Worm (Caenorhabditis elegans) whole organism, late embryonic: Measurements from ENCODE around the gene F36H1.3.

Experiments
- F13H6.1 ChIP-seq: sonication (generic microtip); optimal IDR thresholded peaks from 2 replicates; lab custom pipeline; 2016; ENCODE audit warnings: missing genetic modification characterization, missing compliant biosample characterization
- K09A11.1 ChIP-seq: sonication (generic microtip); optimal IDR thresholded peaks from 2 replicates; lab custom pipeline; 2017; ENCODE audit warnings: antibody characterized with exemption, mild to moderate bottlenecking, missing genetic modification characterization, missing compliant biosample characterization; ENCODE audit not compliant: insufficient read depth
- ahr-1 ChIP-seq: sonication (generic microtip); optimal IDR thresholded peaks from 2 replicates; lab custom pipeline; 2016; ENCODE audit warnings: missing genetic modification characterization, missing compliant biosample characterization
- ceh-2 ChIP-seq: sonication (generic microtip); optimal IDR thresholded peaks from 2 replicates; lab custom pipeline; 2016; ENCODE audit warnings: missing genotype, missing genetic modification characterization, missing compliant biosample characterization
- ceh-22 ChIP-seq: sonication (generic microtip); optimal IDR thresholded peaks from 2 replicates; lab custom pipeline; 2017; ENCODE audit warnings: missing biosample characterization, missing genetic modification characterization
- ceh-30 ChIP-seq: fragments of 150-350 bp; optimal IDR thresholded peaks from 2 replicates; lab custom pipeline; 2014; ENCODE audit warnings: missing biosample characterization, missing genetic modification characterization
- ceh-34 ChIP-seq: sonication (generic microtip); optimal IDR thresholded peaks from 2 replicates; lab custom pipeline; 2016; ENCODE audit warnings: mild to moderate bottlenecking, missing genetic modification characterization, missing compliant biosample characterization
- ceh-6 ChIP-seq: fragments of 200-800 bp; sonication (Bioruptor generic); optimal IDR thresholded peaks from 2 replicates; lab custom pipeline; 2018; ENCODE audit warnings: mild to moderate bottlenecking, missing genetic modification characterization, missing compliant biosample characterization
- ceh-9 ChIP-seq: sonication (generic microtip); optimal IDR thresholded peaks from 2 replicates; lab custom pipeline; 2016; ENCODE audit warnings: mild to moderate bottlenecking, missing genetic modification characterization, inconsistent platforms, missing compliant biosample characterization
- che-1 ChIP-seq: sonication (generic microtip); optimal IDR thresholded peaks from 2 replicates; lab custom pipeline; 2016; ENCODE audit warnings: mild to moderate bottlenecking, missing genetic modification characterization, missing compliant biosample characterization
- dmd-4 ChIP-seq: sonication (generic microtip); optimal IDR thresholded peaks from 2 replicates; lab custom pipeline; 2016; ENCODE audit warnings: borderline replicate concordance, missing genetic modification characterization, missing compliant biosample characterization
- dve-1 ChIP-seq: sonication (generic microtip); optimal IDR thresholded peaks from 2 replicates; lab custom pipeline; 2017; ENCODE audit warnings: antibody characterized with exemption, mild to moderate bottlenecking, missing genetic modification characterization, missing compliant biosample characterization
- ets-4 ChIP-seq: sonication (generic microtip); optimal IDR thresholded peaks from 2 replicates; lab custom pipeline; 2016; ENCODE audit warnings: missing genetic modification characterization, missing compliant biosample characterization
- hlh-30 ChIP-seq: sonication (generic microtip); optimal IDR thresholded peaks from 2 replicates; lab custom pipeline; 2017; ENCODE audit warnings: antibody characterized with exemption, missing genetic modification characterization, missing compliant biosample characterization; ENCODE audit not compliant: insufficient read depth
- lim-6 ChIP-seq: sonication (generic microtip); optimal IDR thresholded peaks from 2 replicates; lab custom pipeline; 2016; ENCODE audit warnings: missing genetic modification characterization, missing compliant biosample characterization
- lin-11 ChIP-seq: fragments of 200-800 bp; sonication (Bioruptor generic); optimal IDR thresholded peaks from 2 replicates; lab custom pipeline; 2018; ENCODE audit warnings: mild to moderate bottlenecking, missing genetic modification characterization, missing compliant biosample characterization
- madf-2 ChIP-seq: sonication (generic microtip); optimal IDR thresholded peaks from 2 replicates; lab custom pipeline; 2017; ENCODE audit warnings: missing genetic modification characterization, missing compliant biosample characterization
- pax-1 ChIP-seq: fragments of 150-350 bp; optimal IDR thresholded peaks from 2 replicates; lab custom pipeline; 2014; ENCODE audit warnings: missing biosample characterization, missing genetic modification characterization
- pha-4 ChIP-seq: fragments of 150-350 bp; optimal IDR thresholded peaks from 2 replicates; lab custom pipeline; 2018; ENCODE audit warnings: missing biosample characterization, missing genetic modification reagents, missing genetic modification characterization
- pqm-1 ChIP-seq: sonication (generic microtip); optimal IDR thresholded peaks from 2 replicates; lab custom pipeline; 2016; ENCODE audit warnings: missing genetic modification characterization, missing compliant biosample characterization
- sdc-2 ChIP-seq: sonication (generic microtip); optimal IDR thresholded peaks from 2 replicates; lab custom pipeline; 2016; ENCODE audit warnings: missing genotype, missing genetic modification characterization, missing compliant biosample characterization
- sox-2 ChIP-seq: fragments of 200-800 bp; sonication (Bioruptor generic); IDR thresholded peaks from 2 replicates; pipeline ENCODE4 v1.3.6; 2022; ENCODE audit warnings: missing genetic modification reagents, missing genetic modification characterization, missing compliant biosample characterization
- tbx-2 ChIP-seq: sonication (generic microtip); optimal IDR thresholded peaks from 2 replicates; lab custom pipeline; 2016; ENCODE audit warnings: missing genetic modification characterization, missing compliant biosample characterization
- tbx-7 ChIP-seq: sonication (generic microtip); optimal IDR thresholded peaks from 2 replicates; lab custom pipeline; 2016; ENCODE audit warnings: missing genotype, missing genetic modification characterization, missing compliant biosample characterization
- ttx-3 ChIP-seq: sonication (generic microtip); optimal IDR thresholded peaks from 2 replicates; lab custom pipeline; 2016; ENCODE audit warnings: missing genetic modification reagents, missing genetic modification characterization, missing compliant biosample characterization
- unc-3 ChIP-seq, 2 experiments: fragments of 200-800 bp in 1 of 2; sonication (Bioruptor generic) in 1 of 2; sonication (generic microtip) in 1 of 2; conservative IDR thresholded peaks in 1 of 2; optimal IDR thresholded peaks in 1 of 2; 2 replicates each; pipeline versions ENCODE4 v1.3.6 to Lab custom; 2016 to 2022; ENCODE audit warnings: missing compliant biosample characterization in 2 of 2, missing genetic modification characterization in 2 of 2, missing genetic modification reagents in 1 of 2
- unc-42 ChIP-seq: sonication (generic microtip); optimal IDR thresholded peaks from 2 replicates; lab custom pipeline; 2016; ENCODE audit warnings: missing genotype, missing genetic modification characterization, missing compliant biosample characterization
- unc-86 ChIP-seq: sonication (generic microtip); optimal IDR thresholded peaks from 2 replicates; lab custom pipeline; 2016; ENCODE audit warnings: missing genetic modification characterization, missing compliant biosample characterization
- zip-5 ChIP-seq: sonication (generic microtip); optimal IDR thresholded peaks from 2 replicates; lab custom pipeline; 2016; ENCODE audit warnings: missing genetic modification characterization, missing compliant biosample characterization
- ztf-16 ChIP-seq: sonication (generic microtip); optimal IDR thresholded peaks from 2 replicates; lab custom pipeline; 2017; ENCODE audit warnings: missing genetic modification characterization, missing compliant biosample characterization

Gene F36H1.3

DNA sequence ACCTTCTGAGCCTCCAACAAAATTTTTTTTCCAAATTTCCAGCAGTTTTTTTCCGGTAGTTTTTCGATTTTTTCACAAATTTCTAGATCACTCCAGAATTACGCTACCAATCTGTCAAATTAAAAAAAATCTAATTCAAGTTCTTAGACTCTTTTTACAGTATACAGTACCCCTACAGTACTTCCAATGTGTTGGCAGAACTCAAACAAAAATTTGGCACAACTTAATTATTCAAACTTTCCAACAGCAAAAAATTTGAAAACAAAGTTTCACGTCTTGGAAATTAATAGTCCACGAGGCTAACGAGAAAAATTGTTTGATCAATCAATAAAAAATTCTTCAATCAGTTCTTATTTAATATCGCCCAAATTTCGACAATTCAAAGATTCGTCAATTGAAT is at the start of gene F36H1.3:
TSS of gene F36H1.3 (plus strand) at position 323 of the 400 bp plus-strand sequence.
- TF ChIP-seq zip-5 (no peak), lin-11 (tag; lab: Kevin White, UChicago) (no peak), pax-1 (tag; lab: Kevin White, UChicago) (no peak), ceh-22 (tag; lab: Kevin White, UChicago) (no peak), ceh-9 (no peak)

DNA sequence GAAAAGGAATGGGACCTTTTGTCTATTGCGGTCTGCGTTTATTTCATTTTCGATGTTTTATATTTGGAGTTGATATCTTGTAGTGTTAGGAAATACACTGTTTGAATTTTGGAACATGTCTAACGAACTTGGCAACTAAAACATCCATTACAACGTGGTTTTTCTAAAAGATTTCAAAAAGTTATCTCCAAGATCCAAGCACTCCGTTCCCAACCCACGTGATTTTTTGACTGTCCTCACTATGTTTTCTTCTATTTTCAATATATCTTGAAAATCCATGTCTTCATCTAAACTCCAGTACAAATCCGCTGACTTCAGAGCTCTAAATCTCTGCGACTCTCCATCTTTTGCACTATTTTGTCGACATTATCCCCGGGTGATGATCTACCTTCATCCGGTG is 48.3 kb upstream of the F36H1.3 start, which contains the start of gene F13H10.9:
TSS of gene F13H10.9 (plus strand) at position 301 of the 400 bp plus-strand sequence.
- TF ChIP-seq F13H6.1 (tag; lab: Kevin White, UChicago): no peak
- no peak for TF ChIP-seq ceh-2 (tag; lab: Kevin White, UChicago)
- TF ChIP-seq lim-6: no peak
- TF ChIP-seq ahr-1 (tag; lab: Kevin White, UChicago): no peak

DNA sequence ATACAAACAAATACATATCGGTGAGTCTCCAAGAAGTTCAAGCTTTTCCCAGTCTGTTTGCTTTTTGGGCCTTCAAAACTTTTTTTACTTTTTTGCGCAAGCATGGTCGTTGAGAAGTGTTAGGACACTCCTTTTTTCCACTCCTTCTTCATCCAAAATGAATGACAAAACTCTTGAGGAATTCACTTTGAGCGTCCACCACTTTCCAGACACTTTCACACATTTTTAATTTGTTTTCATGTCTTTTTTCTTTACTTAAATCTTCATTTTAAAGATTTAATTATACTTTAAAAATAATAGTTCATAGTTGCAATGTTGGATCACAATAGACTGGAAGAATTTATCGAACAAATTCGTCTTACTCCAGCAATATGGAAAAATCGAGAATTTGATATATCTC is 45.7 kb upstream of the F36H1.3 start, which contains the start of gene F13H10.1:
TSS of gene F13H10.1 (plus strand) at position 301 of the 400 bp plus-strand sequence.
- TF ChIP-seq ttx-3 (tag; lab: Kevin White, UChicago) (no peak), lim-6 (no peak), ceh-6 (no peak), pha-4 (tag; lab: Kevin White, UChicago) (no peak), ztf-16 (tag; lab: Kevin White, UChicago) (no peak)
- TF ChIP-seq, all 69 proteins: peak for 0

DNA sequence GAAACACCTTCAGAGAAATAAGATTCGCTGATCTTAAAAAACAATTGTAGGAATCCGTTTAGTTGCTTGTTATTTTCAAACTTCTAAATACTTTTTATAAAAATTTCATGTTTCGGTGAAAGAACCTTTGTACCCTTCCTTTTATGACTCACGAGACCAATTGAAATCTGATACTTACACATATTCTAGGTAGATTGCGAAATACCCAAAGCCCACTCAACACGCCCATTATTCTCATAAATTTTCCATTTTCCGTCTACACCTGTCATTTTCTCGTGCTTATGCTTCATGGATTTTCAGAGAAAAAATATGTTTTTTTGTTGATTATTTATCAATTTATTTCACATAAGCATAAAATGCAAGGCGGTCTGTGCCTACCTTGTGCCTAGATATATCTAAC is 43.5 kb upstream of the F36H1.3 start:
- TF ChIP-seq ceh-34 (tag; lab: Kevin White, UChicago) (peak; percentile 69), dve-1 (tag; lab: Kevin White, UChicago) (no peak), F13H6.1 (tag; lab: Kevin White, UChicago) (no peak), lin-11 (tag; lab: Kevin White, UChicago) (no peak), unc-3 (GFP tag; conservative IDR thresholded peaks at IDR 0.05; lab: Robert Waterston, UW) (no peak), unc-3 (tag; optimal IDR thresholded peaks at IDR 0.05; lab: Kevin White, UChicago) (no peak)

DNA sequence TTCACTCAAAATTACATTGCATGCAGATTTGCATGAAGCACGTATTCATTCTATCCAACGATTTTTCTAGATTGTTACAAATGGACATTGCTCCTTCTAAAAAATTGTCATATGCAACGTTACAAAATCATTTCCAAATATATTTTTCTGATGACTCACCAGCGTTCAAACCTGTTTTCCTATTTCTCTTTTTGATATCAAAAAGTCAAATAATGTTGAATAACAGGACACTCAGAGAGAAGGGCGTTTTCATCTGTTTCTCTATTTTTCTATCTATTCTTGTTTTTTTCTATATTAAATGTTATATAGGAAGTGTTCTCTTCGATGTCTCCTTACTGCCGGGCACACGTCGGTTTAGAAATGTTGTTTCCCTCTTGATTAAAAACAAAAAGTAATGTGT is 43.1 kb upstream of the F36H1.3 start:
- TF ChIP-seq tbx-2 (tag; lab: Kevin White, UChicago) (no peak), ceh-34 (tag; lab: Kevin White, UChicago) (no peak), pqm-1 (no peak), sdc-2 (tag; lab: Kevin White, UChicago) (no peak), che-1 (tag; lab: Kevin White, UChicago) (no peak), dve-1 (tag; lab: Kevin White, UChicago) (no peak), madf-2 (tag; lab: Kevin White, UChicago) (no peak), zip-5 (no peak), ets-4 (tag; lab: Kevin White, UChicago) (no peak), unc-42 (tag; lab: Kevin White, UChicago) (no peak), K09A11.1 (tag; lab: Kevin White, UChicago) (no peak), tbx-7 (tag; lab: Kevin White, UChicago) (no peak)

DNA sequence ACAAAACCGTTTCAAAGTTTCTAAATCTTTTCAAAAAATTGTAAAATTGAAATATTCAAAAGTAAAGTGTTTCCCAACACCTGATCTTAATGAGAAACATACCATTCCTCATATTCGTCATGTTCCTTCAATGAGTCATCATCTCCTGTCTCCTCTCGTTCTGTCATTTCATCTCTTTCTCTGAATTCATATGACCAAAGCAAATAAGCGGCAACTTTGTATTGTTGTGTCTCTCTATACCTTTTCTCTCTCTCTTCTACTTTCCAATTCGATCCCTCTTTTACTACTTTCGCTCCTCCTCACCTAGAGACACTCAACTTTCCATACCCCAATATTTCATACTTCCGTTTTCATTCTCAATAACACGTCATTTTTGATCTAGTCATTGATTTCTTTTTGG is 41.7 kb upstream of the F36H1.3 start:
- TF ChIP-seq ceh-30 (tag; lab: Kevin White, UChicago): no peak
- TF ChIP-seq dmd-4 (tag; lab: Kevin White, UChicago): no peak
- no peak for TF ChIP-seq ztf-16 (tag; lab: Kevin White, UChicago)
- TF ChIP-seq unc-86 (tag; lab: Kevin White, UChicago): no peak
- TF ChIP-seq sox-2 (GFP tag; lab: Robert Waterston, UW): no peak
- TF ChIP-seq hlh-30 (tag; lab: Kevin White, UChicago): peak; percentile 20
- TF ChIP-seq che-1 (tag; lab: Kevin White, UChicago): no peak
